Fruit fly (Drosophila melanogaster) whole organism, adult: Measurements from ENCODE around the gene inaF-D.
A peak's percentile ranks its signal among the peaks of the same experiment; 100 is the strongest.

Experiments
- CG11617 ChIP-seq: fragments of 200-800 bp; sonication (Bioruptor generic); optimal IDR thresholded peaks from 2 replicates; lab custom pipeline; 2017; ENCODE audit warnings: mild to moderate bottlenecking, missing biosample characterization, missing genetic modification reagents, missing genetic modification characterization
- CG12768 ChIP-seq: fragments of 200-800 bp; sonication (Bioruptor generic); optimal IDR thresholded peaks from 2 replicates; lab custom pipeline; 2017; ENCODE audit warnings: missing biosample characterization, missing genetic modification characterization, mild to moderate bottlenecking, moderate library complexity, missing genetic modification reagents
- CG14711 ChIP-seq: fragments of 200-800 bp; sonication (Bioruptor generic); optimal IDR thresholded peaks from 2 replicates; lab custom pipeline; 2018; ENCODE audit warnings: missing biosample characterization, mild to moderate bottlenecking, missing genetic modification characterization, moderate library complexity
- CG1620 ChIP-seq: fragments of 200-800 bp; sonication (Bioruptor generic); optimal IDR thresholded peaks from 2 replicates; lab custom pipeline; 2016; ENCODE audit warnings: missing biosample characterization, missing genetic modification characterization
- CG33017 ChIP-seq: fragments of 200-800 bp; sonication (Bioruptor generic); optimal IDR thresholded peaks from 2 replicates; lab custom pipeline; 2018; ENCODE audit warnings: missing biosample characterization, mild to moderate bottlenecking, missing genetic modification characterization, moderate library complexity
- CG5204 ChIP-seq: fragments of 200-800 bp; sonication (Bioruptor generic); optimal IDR thresholded peaks from 2 replicates; lab custom pipeline; 2016; ENCODE audit warnings: missing biosample characterization, missing genetic modification characterization
- CG7045 ChIP-seq: fragments of 200-800 bp; sonication (Bioruptor generic); optimal IDR thresholded peaks from 2 replicates; lab custom pipeline; 2017; ENCODE audit warnings: missing biosample characterization, mild to moderate bottlenecking, missing genetic modification characterization
- CG7101 ChIP-seq: fragments of 200-800 bp; sonication (Bioruptor generic); optimal IDR thresholded peaks from 2 replicates; lab custom pipeline; 2018; ENCODE audit warnings: missing biosample characterization, mild to moderate bottlenecking, missing genetic modification characterization, moderate library complexity
- Clk ChIP-seq: fragments of 200-800 bp; sonication (Bioruptor generic); optimal IDR thresholded peaks from 2 replicates; lab custom pipeline; 2017; ENCODE audit warnings: missing biosample characterization, missing genetic modification characterization
- Crg-1 ChIP-seq: fragments of 200-800 bp; sonication (Bioruptor generic); optimal IDR thresholded peaks from 2 replicates; lab custom pipeline; 2016; ENCODE audit warnings: missing biosample characterization, missing genetic modification characterization
- Hr96 ChIP-seq: fragments of 200-800 bp; sonication (Bioruptor generic); optimal IDR thresholded peaks from 2 replicates; lab custom pipeline; 2016; ENCODE audit warnings: missing biosample characterization, missing genetic modification characterization
- Mnt ChIP-seq: fragments of 200-800 bp; sonication (Bioruptor generic); optimal IDR thresholded peaks from 2 replicates; lab custom pipeline; 2016; ENCODE audit warnings: missing biosample characterization, mild to moderate bottlenecking, missing genetic modification characterization
- bab1 ChIP-seq: fragments of 200-800 bp; sonication (Bioruptor generic); optimal IDR thresholded peaks from 3 replicates; lab custom pipeline; 2019; ENCODE audit warnings: missing biosample characterization, mild to moderate bottlenecking, missing genetic modification characterization, moderate library complexity
- cic ChIP-seq: fragments of 200-800 bp; sonication (Bioruptor generic); optimal IDR thresholded peaks from 2 replicates; lab custom pipeline; 2017; ENCODE audit warnings: missing biosample characterization, mild to moderate bottlenecking, missing genetic modification characterization, moderate library complexity
- cnc ChIP-seq, 2 experiments: fragments of >200 bp; optimal IDR thresholded peaks; 2 replicates each; lab custom pipeline; 2017
- kay ChIP-seq: fragments of 200-800 bp; sonication (Bioruptor generic); peaks from one replicate; lab custom pipeline; 2016; ENCODE audit warnings: missing biosample characterization, missing genetic modification characterization, borderline replicate concordance
- ovo ChIP-seq: fragments of 200-800 bp; sonication (Bioruptor generic); optimal IDR thresholded peaks from 2 replicates; lab custom pipeline; 2016; ENCODE audit warnings: missing biosample characterization, missing genetic modification characterization
- pad ChIP-seq: fragments of 200-800 bp; sonication (Bioruptor generic); optimal IDR thresholded peaks from 3 replicates; lab custom pipeline; 2017; ENCODE audit warnings: missing biosample characterization, missing genetic modification characterization, mild to moderate bottlenecking, moderate library complexity, missing genetic modification reagents
- tj ChIP-seq: fragments of 200-800 bp; sonication (Bioruptor generic); optimal IDR thresholded peaks from 3 replicates; lab custom pipeline; 2017; ENCODE audit warnings: missing biosample characterization, mild to moderate bottlenecking, missing genetic modification characterization, moderate library complexity
- toe ChIP-seq: fragments of 200-800 bp; sonication (Bioruptor generic); optimal IDR thresholded peaks from 2 replicates; lab custom pipeline; 2016; ENCODE audit warnings: missing biosample characterization, missing genetic modification characterization

Gene inaF-D

dm6 chrX:11687666-11688492 is 41.0 kb downstream of the inaF-D start:
- TF ChIP-seq kay (GFP tag; lab: Kevin White, UChicago): peak; percentile 20
- no peak for TF ChIP-seq Hr96 (GFP tag; lab: Kevin White, UChicago)

- TF ChIP-seq CG14711 (tag; lab: Kevin White, UChicago): no peak
- no peak for TF ChIP-seq bab1 (GFP tag; lab: Kevin White, UChicago)
- TF ChIP-seq kay (GFP tag; lab: Kevin White, UChicago): no peak
- TF ChIP-seq ovo (GFP tag; lab: Kevin White, UChicago): no peak
- TF ChIP-seq pad: no peak
- TF ChIP-seq toe (GFP tag; lab: Kevin White, UChicago): no peak
- no peak for TF ChIP-seq CG11617 (GFP tag; lab: Kevin White, UChicago)
- no peak for TF ChIP-seq Mnt (GFP tag; lab: Kevin White, UChicago)
Measured at dm6 chrX:11686675-11687074, 42.2 kb downstream of the inaF-D start.

- peak; percentile 12 for TF ChIP-seq CG12768 (GFP tag; lab: Kevin White, UChicago)
- TF ChIP-seq Hr96 (GFP tag; lab: Kevin White, UChicago): no peak
- TF ChIP-seq cic (GFP tag; lab: Kevin White, UChicago): peak; percentile 61
- no peak for TF ChIP-seq kay (GFP tag; lab: Kevin White, UChicago)
- TF ChIP-seq bab1 (GFP tag; lab: Kevin White, UChicago): peak; percentile 33
- TF ChIP-seq CG7101 (tag; lab: Kevin White, UChicago): peak; percentile 29
- TF ChIP-seq CG14711 (tag; lab: Kevin White, UChicago): peak; percentile 16
- TF ChIP-seq CG7045 (GFP tag; lab: Kevin White, UChicago): peak; percentile 1
- TF ChIP-seq tj: peak; percentile 45
- TF ChIP-seq ovo (GFP tag; lab: Kevin White, UChicago): peak; percentile 68
- TF ChIP-seq Crg-1: peak; percentile 23
- no peak for TF ChIP-seq cnc (optimal IDR thresholded peaks at IDR 0.05; lab: Kevin White, UChicago)
- peak; percentile 37 for TF ChIP-seq CG11617 (GFP tag; lab: Kevin White, UChicago)
- TF ChIP-seq Mnt (GFP tag; lab: Kevin White, UChicago): peak; percentile 57
- peak; percentile 49 for TF ChIP-seq pad
Measured at dm6 chrX:11685918-11686640, 42.8 kb downstream of the inaF-D start.

- TF ChIP-seq CG11617 (GFP tag; lab: Kevin White, UChicago) (peak; percentile 19), Clk (GFP tag; lab: Kevin White, UChicago) (no peak), CG14711 (tag; lab: Kevin White, UChicago) (no peak), Mnt (GFP tag; lab: Kevin White, UChicago) (peak; percentile 43), CG12768 (GFP tag; lab: Kevin White, UChicago) (no peak), toe (GFP tag; lab: Kevin White, UChicago) (no peak), CG7101 (tag; lab: Kevin White, UChicago) (no peak), CG5204 (GFP tag; lab: Kevin White, UChicago) (no peak), CG33017 (tag; lab: Kevin White, UChicago) (no peak), pad (no peak), cic (GFP tag; lab: Kevin White, UChicago) (no peak), kay (GFP tag; lab: Kevin White, UChicago) (peak; percentile 55), CG7045 (GFP tag; lab: Kevin White, UChicago) (no peak), Crg-1 (peak; percentile 23), tj (peak; percentile 47), bab1 (GFP tag; lab: Kevin White, UChicago) (peak; percentile 44), ovo (GFP tag; lab: Kevin White, UChicago) (peak; percentile 50), CG1620 (GFP tag; lab: Kevin White, UChicago) (no peak), Hr96 (GFP tag; lab: Kevin White, UChicago) (no peak), cnc (optimal IDR thresholded peaks at IDR 0.05; lab: Kevin White, UChicago) (no peak)
Measured at dm6 chrX:11684462-11684861, 44.4 kb downstream of the inaF-D start.

- peak; percentile 27 for TF ChIP-seq CG7101 (tag; lab: Kevin White, UChicago)
- no peak for TF ChIP-seq CG11617 (GFP tag; lab: Kevin White, UChicago)
- peak; percentile 5 for TF ChIP-seq Hr96 (GFP tag; lab: Kevin White, UChicago)
- peak; percentile 6 for TF ChIP-seq pad
- TF ChIP-seq tj: peak; percentile 29
- peak; percentile 75 for TF ChIP-seq cic (GFP tag; lab: Kevin White, UChicago)
- TF ChIP-seq ovo (GFP tag; lab: Kevin White, UChicago): peak; percentile 37
- no peak for TF ChIP-seq CG7045 (GFP tag; lab: Kevin White, UChicago)
- no peak for TF ChIP-seq toe (GFP tag; lab: Kevin White, UChicago)
- TF ChIP-seq Clk (GFP tag; lab: Kevin White, UChicago): no peak
- no peak for TF ChIP-seq kay (GFP tag; lab: Kevin White, UChicago)
- no peak for TF ChIP-seq CG33017 (tag; lab: Kevin White, UChicago)
- peak; percentile 2 for TF ChIP-seq CG12768 (GFP tag; lab: Kevin White, UChicago)
- no peak for TF ChIP-seq CG5204 (GFP tag; lab: Kevin White, UChicago)
- peak; percentile 62 for TF ChIP-seq Mnt (GFP tag; lab: Kevin White, UChicago)
- no peak for TF ChIP-seq CG14711 (tag; lab: Kevin White, UChicago)
- no peak for TF ChIP-seq Crg-1
- peak; percentile 50 for TF ChIP-seq bab1 (GFP tag; lab: Kevin White, UChicago)
- no peak for TF ChIP-seq CG1620 (GFP tag; lab: Kevin White, UChicago)
- no peak for TF ChIP-seq cnc (optimal IDR thresholded peaks at IDR 0.05; lab: Kevin White, UChicago)
Measured at dm6 chrX:11683480-11683879, 45.4 kb downstream of the inaF-D start.
